Fruit fly (Drosophila melanogaster) whole organism, adult: ENCODE data around the gene fne.

ENCODE experiments used
- CG1620 ChIP-seq: fragments of 200-800 bp; sonication (Bioruptor generic); optimal IDR thresholded peaks from 2 replicates; lab custom pipeline; 2016; ENCODE audit warnings: missing biosample characterization, missing genetic modification characterization
- CG5204 ChIP-seq: fragments of 200-800 bp; sonication (Bioruptor generic); optimal IDR thresholded peaks from 2 replicates; lab custom pipeline; 2016; ENCODE audit warnings: missing biosample characterization, missing genetic modification characterization
- Crg-1 ChIP-seq: fragments of 200-800 bp; sonication (Bioruptor generic); optimal IDR thresholded peaks from 2 replicates; lab custom pipeline; 2016; ENCODE audit warnings: missing biosample characterization, missing genetic modification characterization
- Hr96 ChIP-seq: fragments of 200-800 bp; sonication (Bioruptor generic); optimal IDR thresholded peaks from 2 replicates; lab custom pipeline; 2016; ENCODE audit warnings: missing biosample characterization, missing genetic modification characterization
- Mnt ChIP-seq: fragments of 200-800 bp; sonication (Bioruptor generic); optimal IDR thresholded peaks from 2 replicates; lab custom pipeline; 2016; ENCODE audit warnings: missing biosample characterization, mild to moderate bottlenecking, missing genetic modification characterization
- bab1 ChIP-seq: fragments of 200-800 bp; sonication (Bioruptor generic); optimal IDR thresholded peaks from 3 replicates; lab custom pipeline; 2019; ENCODE audit warnings: missing biosample characterization, mild to moderate bottlenecking, missing genetic modification characterization, moderate library complexity
- cic ChIP-seq: fragments of 200-800 bp; sonication (Bioruptor generic); optimal IDR thresholded peaks from 2 replicates; lab custom pipeline; 2017; ENCODE audit warnings: missing biosample characterization, mild to moderate bottlenecking, missing genetic modification characterization, moderate library complexity
- tj ChIP-seq: fragments of 200-800 bp; sonication (Bioruptor generic); optimal IDR thresholded peaks from 3 replicates; lab custom pipeline; 2017; ENCODE audit warnings: missing biosample characterization, mild to moderate bottlenecking, missing genetic modification characterization, moderate library complexity

DNA sequence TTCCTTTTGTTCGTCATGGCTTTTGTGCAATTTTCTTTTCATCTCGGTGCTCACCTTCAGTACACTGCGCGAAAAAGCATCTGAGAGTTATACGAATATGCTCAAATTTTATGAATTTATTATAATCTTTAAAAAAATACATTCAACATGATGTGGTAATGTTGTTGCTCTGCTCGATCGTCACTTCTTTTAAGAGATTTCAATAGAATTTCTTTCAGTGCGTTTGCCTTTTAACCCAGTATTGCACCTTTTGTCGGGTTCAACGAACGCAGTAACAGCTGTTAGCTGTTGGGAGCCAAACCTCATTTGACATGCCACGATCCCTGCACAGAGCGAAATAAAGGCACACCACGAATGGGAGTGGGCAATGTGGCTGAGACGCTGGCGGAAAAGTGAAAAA lies 22.7 kb downstream of the fne start:
- TF ChIP-seq Hr96 (GFP tag; lab: Kevin White, UChicago) (no peak), CG1620 (GFP tag; lab: Kevin White, UChicago) (no peak), tj (GFP tag; lab: Kevin White, UChicago) (no peak), bab1 (no peak), CG5204 (no peak), cic (GFP tag; lab: Kevin White, UChicago) (no peak), Crg-1 (GFP tag; lab: Kevin White, UChicago) (no peak), Mnt (GFP tag; lab: Kevin White, UChicago) (no peak)
